Worm (Caenorhabditis elegans) whole organism, L4/young adult: ENCODE data around the gene vha-20.

Source experiments
- W03F9.2 ChIP-seq: fragments of 150-350 bp; optimal IDR thresholded peaks from 2 replicates; lab custom pipeline; 2014; ENCODE audit warnings: missing biosample characterization, missing genetic modification characterization
- dao-5 ChIP-seq: sonication (generic microtip); optimal IDR thresholded peaks from 2 replicates; lab custom pipeline; 2016; ENCODE audit warnings: missing genotype, missing genetic modification characterization, moderate library complexity, missing compliant biosample characterization
- him-1 ChIP-seq: sonication (generic microtip); optimal IDR thresholded peaks from 2 replicates; lab custom pipeline; 2016; ENCODE audit warnings: missing genotype, missing genetic modification reagents, missing genetic modification characterization, missing compliant biosample characterization

The vha-20 gene

DNA sequence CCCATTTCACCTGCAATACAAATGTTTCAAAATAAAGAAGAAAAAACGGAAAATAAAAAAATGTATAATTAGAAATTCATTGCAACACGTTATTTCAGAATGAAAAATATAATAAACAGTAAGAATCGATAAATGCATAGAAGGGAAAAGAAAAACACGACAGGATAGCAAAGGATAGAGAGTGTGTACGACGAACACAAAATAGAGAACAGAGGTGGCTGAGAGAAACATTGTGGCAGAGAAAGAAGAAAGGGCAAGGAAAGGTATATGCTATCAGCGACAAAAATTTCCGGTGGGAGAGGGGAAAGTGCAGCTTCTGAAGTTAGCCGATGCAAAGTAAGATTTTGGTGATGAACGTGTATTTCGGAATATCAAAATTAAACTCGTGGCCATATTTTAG, 38.4 kb downstream of the vha-20 start, which contains the start of gene F28H6.6:
Gene F28H6.6, minus strand, starts transcription at position 10 of the 400 bp plus-strand sequence.
- TF ChIP-seq W03F9.2 (tag; lab: Kevin White, UChicago) (no peak), him-1 (tag; lab: Kevin White, UChicago) (no peak), dao-5 (tag; lab: Kevin White, UChicago) (no peak)

DNA sequence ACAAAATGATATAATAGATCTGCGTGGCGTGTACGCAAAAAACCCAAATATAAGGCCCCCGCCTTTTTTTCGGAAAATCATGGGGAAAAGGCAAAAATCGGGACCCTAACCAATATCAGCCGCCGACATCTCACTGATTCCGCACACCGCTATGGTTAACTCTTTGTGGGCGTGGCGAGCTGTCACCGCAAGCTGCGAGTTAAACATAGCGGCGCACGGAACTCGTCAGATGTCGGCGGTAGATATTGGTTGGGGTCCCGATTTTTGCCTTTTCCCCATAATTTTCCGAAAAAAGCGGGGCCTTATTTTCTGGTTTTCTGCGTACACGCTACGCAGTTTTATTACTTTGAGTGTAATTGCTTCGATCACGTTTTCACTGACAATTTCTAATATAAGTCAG, 45.5 kb downstream of the vha-20 start:
- no peak for TF ChIP-seq dao-5 (tag; lab: Kevin White, UChicago)
- TF ChIP-seq him-1 (tag; lab: Kevin White, UChicago): no peak
- TF ChIP-seq W03F9.2 (tag; lab: Kevin White, UChicago): no peak

DNA sequence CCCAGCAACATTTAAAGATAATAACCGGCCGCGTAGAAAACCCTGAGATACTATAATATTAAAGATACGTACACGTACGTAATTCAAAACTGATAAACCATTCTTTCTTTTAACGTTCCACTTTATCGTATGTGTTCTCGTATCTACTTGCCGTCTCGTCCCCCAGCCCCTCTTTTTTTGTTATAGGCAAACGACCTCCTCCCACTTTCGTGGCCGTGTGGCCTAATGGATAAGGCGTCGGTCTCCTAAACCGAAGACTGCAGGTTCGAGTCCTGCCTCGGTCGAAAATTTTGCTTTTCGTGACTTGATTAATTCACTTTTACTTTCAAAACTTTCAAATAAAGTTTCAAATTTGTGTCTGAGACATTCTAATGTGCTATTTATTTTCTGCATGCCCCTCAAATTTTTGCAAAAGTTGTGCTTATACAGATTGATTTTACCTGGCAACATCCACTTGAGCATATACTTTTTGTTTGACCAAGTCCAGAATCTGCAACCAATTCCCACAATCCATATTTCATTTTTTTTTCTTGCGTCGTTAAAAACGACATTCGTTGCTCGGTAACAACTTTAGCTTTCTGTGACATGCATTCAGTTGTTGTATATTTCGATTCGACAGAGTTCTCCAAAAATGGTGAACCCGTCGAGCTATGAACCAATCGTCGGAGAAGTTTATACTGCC, 48.7 kb downstream of the vha-20 start, which contains the start of gene F28H6.7:
Gene F28H6.7, plus strand, starts transcription at position 632 of the 682 bp plus-strand sequence.
- TF ChIP-seq dao-5 (tag; lab: Kevin White, UChicago) (peak; percentile 17), him-1 (tag; lab: Kevin White, UChicago) (no peak), W03F9.2 (tag; lab: Kevin White, UChicago) (no peak)

DNA sequence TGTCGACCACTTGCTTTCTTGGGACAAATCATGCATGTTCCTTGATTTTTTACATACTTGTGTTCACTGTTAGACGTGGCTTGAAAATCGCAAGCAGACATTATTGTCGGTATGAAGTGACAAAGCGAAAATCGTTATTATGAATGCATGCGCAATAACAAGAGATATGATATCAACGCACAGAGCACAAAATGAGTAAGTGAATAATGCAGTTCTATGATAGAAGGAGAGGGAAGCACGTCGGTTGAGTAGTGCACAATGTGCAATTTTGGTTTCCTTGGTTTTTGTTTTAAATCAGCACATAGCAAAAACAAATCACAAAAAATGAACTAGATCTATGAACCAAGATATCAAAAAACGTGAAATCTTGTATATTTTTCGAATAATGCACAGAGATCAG, 51.0 kb downstream of the vha-20 start, which contains the start of gene nhr-281:
Gene nhr-281, minus strand, starts transcription at position 101 of the 400 bp plus-strand sequence.
- TF ChIP-seq him-1 (tag; lab: Kevin White, UChicago) (no peak), W03F9.2 (tag; lab: Kevin White, UChicago) (no peak), dao-5 (tag; lab: Kevin White, UChicago) (no peak)
